Fruit fly (Drosophila melanogaster): ENCODE data around the gene Atx-1.

Atx-1 gene

dm6 chrX:6803880-6804484 lies 19.0 kb upstream of the Atx-1 start:
- no peak for TF ChIP-seq Mnt (GFP tag; optimal IDR thresholded peaks at IDR 0.05)
- TF ChIP-seq CG11617 (GFP tag; optimal IDR thresholded peaks at IDR 0.05) = no peak
- no peak for TF ChIP-seq Crg-1 (GFP tag; optimal IDR thresholded peaks at IDR 0.05)
- TF ChIP-seq ovo (GFP tag; optimal IDR thresholded peaks at IDR 0.05) = no peak
- no peak for TF ChIP-seq pad (GFP tag; optimal IDR thresholded peaks at IDR 0.05)
- no peak for TF ChIP-seq Hr96 (GFP tag; optimal IDR thresholded peaks at IDR 0.05)
- no peak for TF ChIP-seq toe (GFP tag; optimal IDR thresholded peaks at IDR 0.05)
- no peak for TF ChIP-seq kay (GFP tag; ENCODE audit: borderline replicate concordance)
- TF ChIP-seq CG12768 (GFP tag; optimal IDR thresholded peaks at IDR 0.05) = no peak
- TF ChIP-seq CG1620 (GFP tag; optimal IDR thresholded peaks at IDR 0.05) = no peak
- TF ChIP-seq bab1 (GFP tag; optimal IDR thresholded peaks at IDR 0.05) = no peak
- no peak for TF ChIP-seq CG7101 (tag; optimal IDR thresholded peaks at IDR 0.05)
- no peak for TF ChIP-seq cic (GFP tag; optimal IDR thresholded peaks at IDR 0.05)
- TF ChIP-seq cnc (optimal IDR thresholded peaks at IDR 0.05) = no peak
- no peak for TF ChIP-seq CG7045 (GFP tag; optimal IDR thresholded peaks at IDR 0.05)
- no peak for TF ChIP-seq tj (GFP tag; optimal IDR thresholded peaks at IDR 0.05)

dm6 chrX:6804485-6805295 lies 18.3 kb upstream of the Atx-1 start:
- TF ChIP-seq tj (GFP tag; optimal IDR thresholded peaks at IDR 0.05) = peak; percentile 38
- no peak for TF ChIP-seq kay (GFP tag; ENCODE audit: borderline replicate concordance)
- TF ChIP-seq CG7101 (tag; optimal IDR thresholded peaks at IDR 0.05) = peak; percentile 93
- no peak for TF ChIP-seq cnc (optimal IDR thresholded peaks at IDR 0.05)
- TF ChIP-seq Crg-1 (GFP tag; optimal IDR thresholded peaks at IDR 0.05) = peak; percentile 80
- TF ChIP-seq CG14711 (tag; optimal IDR thresholded peaks at IDR 0.05) = peak; percentile 81
- peak; percentile 71 for TF ChIP-seq Mnt (GFP tag; optimal IDR thresholded peaks at IDR 0.05)
- TF ChIP-seq CG33017 (tag; optimal IDR thresholded peaks at IDR 0.05) = peak; percentile 90
- peak; percentile 80 for TF ChIP-seq ovo (GFP tag; optimal IDR thresholded peaks at IDR 0.05)
- peak; percentile 71 for TF ChIP-seq CG11617 (GFP tag; optimal IDR thresholded peaks at IDR 0.05)
- TF ChIP-seq pad (GFP tag; optimal IDR thresholded peaks at IDR 0.05) = peak; percentile 84
- peak; percentile 72 for TF ChIP-seq CG5204 (GFP tag; optimal IDR thresholded peaks at IDR 0.05)
- peak; percentile 3 for TF ChIP-seq cic (GFP tag; optimal IDR thresholded peaks at IDR 0.05)
- peak; percentile 66 for TF ChIP-seq Hr96 (GFP tag; optimal IDR thresholded peaks at IDR 0.05)
- peak; percentile 64 for TF ChIP-seq CG12768 (GFP tag; optimal IDR thresholded peaks at IDR 0.05)
- TF ChIP-seq toe (GFP tag; optimal IDR thresholded peaks at IDR 0.05) = peak; percentile 64
- TF ChIP-seq CG1620 (GFP tag; optimal IDR thresholded peaks at IDR 0.05) = no peak
- peak; percentile 89 for TF ChIP-seq bab1 (GFP tag; optimal IDR thresholded peaks at IDR 0.05)
- peak; percentile 42 for TF ChIP-seq CG7045 (GFP tag; optimal IDR thresholded peaks at IDR 0.05)
- peak; percentile 42 for TF ChIP-seq Clk (GFP tag; optimal IDR thresholded peaks at IDR 0.05)

- no peak for TF ChIP-seq toe (GFP tag; optimal IDR thresholded peaks at IDR 0.05)
- TF ChIP-seq kay (GFP tag; ENCODE audit: borderline replicate concordance) = no peak
- TF ChIP-seq CG7101 (tag; optimal IDR thresholded peaks at IDR 0.05) = no peak
- TF ChIP-seq CG14711 (tag; optimal IDR thresholded peaks at IDR 0.05) = no peak
- TF ChIP-seq CG33017 (tag; optimal IDR thresholded peaks at IDR 0.05) = no peak
- no peak for TF ChIP-seq Crg-1 (GFP tag; optimal IDR thresholded peaks at IDR 0.05)
- TF ChIP-seq ovo (GFP tag; optimal IDR thresholded peaks at IDR 0.05) = no peak
- no peak for TF ChIP-seq pad (GFP tag; optimal IDR thresholded peaks at IDR 0.05)
- TF ChIP-seq Hr96 (GFP tag; optimal IDR thresholded peaks at IDR 0.05) = no peak
- no peak for TF ChIP-seq CG5204 (GFP tag; optimal IDR thresholded peaks at IDR 0.05)
- no peak for TF ChIP-seq CG12768 (GFP tag; optimal IDR thresholded peaks at IDR 0.05)
- TF ChIP-seq CG1620 (GFP tag; optimal IDR thresholded peaks at IDR 0.05) = no peak
- no peak for TF ChIP-seq Clk (GFP tag; optimal IDR thresholded peaks at IDR 0.05)
- no peak for TF ChIP-seq CG7045 (GFP tag; optimal IDR thresholded peaks at IDR 0.05)
Measured at dm6 chrX:6805404-6805803, 17.6 kb upstream of the Atx-1 start.

dm6 chrX:6813678-6814077 lies 9.3 kb upstream of the Atx-1 start, which contains the start of gene iav:
Gene iav (plus strand): TSS chrX:6813978.
- TF ChIP-seq tj (GFP tag; optimal IDR thresholded peaks at IDR 0.05) (no peak), CG12768 (GFP tag; optimal IDR thresholded peaks at IDR 0.05) (no peak), CG7045 (GFP tag; optimal IDR thresholded peaks at IDR 0.05) (no peak), pad (GFP tag; optimal IDR thresholded peaks at IDR 0.05) (no peak), toe (GFP tag; optimal IDR thresholded peaks at IDR 0.05) (no peak), Hr96 (GFP tag; optimal IDR thresholded peaks at IDR 0.05) (no peak), CG14711 (tag; optimal IDR thresholded peaks at IDR 0.05) (no peak), CG7101 (tag; optimal IDR thresholded peaks at IDR 0.05) (no peak)

- TF ChIP-seq tj (GFP tag; optimal IDR thresholded peaks at IDR 0.05) (peak; percentile 9), Hr96 (GFP tag; optimal IDR thresholded peaks at IDR 0.05) (no peak), cic (GFP tag; optimal IDR thresholded peaks at IDR 0.05) (peak; percentile 9), bab1 (GFP tag; optimal IDR thresholded peaks at IDR 0.05) (peak; percentile 59), CG7101 (tag; optimal IDR thresholded peaks at IDR 0.05) (peak; percentile 12), toe (GFP tag; optimal IDR thresholded peaks at IDR 0.05) (no peak), CG1620 (GFP tag; optimal IDR thresholded peaks at IDR 0.05) (no peak), cnc (optimal IDR thresholded peaks at IDR 0.05) (no peak), Mnt (GFP tag; optimal IDR thresholded peaks at IDR 0.05) (peak; percentile 66)
Measured at dm6 chrX:6820703-6821102, 2.3 kb upstream of the Atx-1 start, which contains the start of the genes Nf-YC and xit. Gene Nf-YC (minus strand): TSS chrX:6820919. Gene xit (plus strand): TSS chrX:6821016.

dm6 chrX:6824203-6824602 lies 1.2 kb downstream of the Atx-1 start, which contains the start of gene nonC:
Gene nonC (plus strand): TSS chrX:6824496.
- peak; percentile 65 for TF ChIP-seq bab1 (GFP tag; optimal IDR thresholded peaks at IDR 0.05)
- peak; percentile 21 for TF ChIP-seq Mnt (GFP tag; optimal IDR thresholded peaks at IDR 0.05)
- TF ChIP-seq pad (GFP tag; optimal IDR thresholded peaks at IDR 0.05) = peak; percentile 24
- peak; percentile 6 for TF ChIP-seq CG1620 (GFP tag; optimal IDR thresholded peaks at IDR 0.05)
- TF ChIP-seq Crg-1 (GFP tag; optimal IDR thresholded peaks at IDR 0.05) = no peak

All from whole organism, adult.